Fruit fly (Drosophila melanogaster) Kc167 (cell line): Measurements from ENCODE around the gene CG32271.

Source experiments
- Myc ChIP-seq: fragments of >200 bp; optimal IDR thresholded peaks from 2 replicates; lab custom pipeline; 2017; ENCODE audit warnings: missing external identifiers
- Sin3A ChIP-seq: fragments of >200 bp; optimal IDR thresholded peaks from 2 replicates; lab custom pipeline; 2018; ENCODE audit warnings: missing external identifiers
- h ChIP-seq: fragments of >200 bp; optimal IDR thresholded peaks from 3 replicates; lab custom pipeline; 2018; ENCODE audit warnings: missing external identifiers
- insv ChIP-seq: fragments of >200 bp; optimal IDR thresholded peaks from 3 replicates; lab custom pipeline; 2018; ENCODE audit warnings: missing external identifiers
- psq ChIP-seq: fragments of >200 bp; optimal IDR thresholded peaks from 2 replicates; lab custom pipeline; 2017; ENCODE audit warnings: missing external identifiers
- ttk ChIP-seq: sonication (Bioruptor generic); optimal IDR thresholded peaks from 2 replicates; lab custom pipeline; 2017; ENCODE audit warnings: missing external identifiers

dm6 chr3L:3249664-3249996 lies 46.7 kb upstream of the CG32271 start:
- TF ChIP-seq psq (lab: Kevin White, UChicago): no peak
- no peak for TF ChIP-seq h (lab: Kevin White, UChicago)
- no peak for TF ChIP-seq Sin3A (lab: Kevin White, UChicago)
- TF ChIP-seq ttk: no peak
- no peak for TF ChIP-seq Myc (lab: Kevin White, UChicago)
- TF ChIP-seq insv (lab: Kevin White, UChicago): no peak
